Fruit fly (Drosophila melanogaster) whole organism, prepupa: Measurements from ENCODE around the gene Pex5.

Source experiments
- CG3032 ChIP-seq: fragments of 200-800 bp; optimal IDR thresholded peaks from 2 replicates; lab custom pipeline; 2019; ENCODE audit warnings: missing biosample characterization, mild to moderate bottlenecking, missing genetic modification characterization, moderate library complexity
- Smox ChIP-seq: fragments of 200-800 bp; sonication (Bioruptor generic); optimal IDR thresholded peaks from 3 replicates; lab custom pipeline; 2016; ENCODE audit warnings: missing biosample characterization, missing genetic modification characterization
- dac ChIP-seq: fragments of 200-800 bp; sonication (Bioruptor generic); optimal IDR thresholded peaks from 2 replicates; lab custom pipeline; 2017; ENCODE audit warnings: missing biosample characterization, mild to moderate bottlenecking, missing genetic modification characterization
- net ChIP-seq: fragments of 200-800 bp; sonication (Bioruptor generic); optimal IDR thresholded peaks from 3 replicates; lab custom pipeline; 2016; ENCODE audit warnings: missing biosample characterization, missing genetic modification characterization
- vri ChIP-seq: fragments of 200-800 bp; sonication (Bioruptor generic); optimal IDR thresholded peaks from 3 replicates; lab custom pipeline; 2016; ENCODE audit warnings: missing biosample characterization, mild to moderate bottlenecking, missing genetic modification characterization

DNA sequence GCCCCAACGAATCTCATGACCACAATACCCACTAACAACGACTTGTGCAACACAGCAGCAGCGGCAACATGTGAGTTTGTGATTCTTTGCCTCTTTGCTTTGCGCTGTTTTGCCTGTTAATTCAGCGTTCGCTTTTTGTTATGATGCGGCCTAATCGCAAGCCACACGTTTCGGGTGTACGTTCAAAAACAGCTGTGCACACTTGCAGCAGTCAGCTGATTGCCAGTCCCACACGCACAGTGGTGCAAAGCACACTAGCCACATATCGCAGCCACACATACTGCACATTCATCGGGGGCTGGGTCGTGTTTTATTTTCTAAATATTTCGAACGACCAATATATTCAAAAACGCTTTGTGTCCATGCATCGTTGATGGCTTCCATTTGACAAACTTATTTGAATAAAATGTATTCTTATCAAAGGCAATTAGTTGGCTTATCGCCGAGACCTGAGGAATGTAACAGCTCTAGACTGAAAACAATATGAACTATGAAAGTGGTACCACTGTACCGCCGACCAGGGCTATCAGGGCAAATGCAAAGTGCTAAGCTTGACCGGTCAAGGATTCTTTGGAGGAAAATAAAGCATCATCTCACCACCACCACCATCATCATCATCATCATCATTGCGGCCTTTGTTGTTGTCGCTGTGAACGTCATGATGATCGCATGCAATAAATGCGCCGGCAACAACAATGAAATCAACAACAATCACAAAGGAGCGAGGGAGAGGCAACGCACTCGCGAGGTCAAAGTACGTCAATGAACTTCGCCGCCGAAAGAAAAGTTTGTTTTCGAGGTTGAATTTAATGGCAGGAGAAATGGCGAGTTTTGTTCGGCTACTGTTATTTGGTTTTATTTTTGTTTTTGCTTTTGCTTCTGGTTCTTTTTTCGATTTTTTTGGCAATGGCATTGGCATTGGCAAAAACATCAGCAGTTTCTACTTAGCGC, 42.7 kb downstream of the Pex5 start:
- TF ChIP-seq Smox (GFP tag; lab: Kevin White, UChicago) (peak; percentile 60), dac (GFP tag; lab: Kevin White, UChicago) (no peak), CG3032 (tag; lab: Kevin White, UChicago) (peak; percentile 66), net (peak; percentile 73), vri (GFP tag; lab: Kevin White, UChicago) (no peak)
